Fruit fly (Drosophila melanogaster): ENCODE results near the gene CG31688.

Gene CG31688

dm6 chr2L:20416754-20417563, 9.0 kb upstream of the CG31688 start, which contains the start of the genes CG10949 and Arpc2 (continued):
- no peak for TF ChIP-seq D (optimal IDR thresholded peaks at IDR 0.05)
- TF ChIP-seq D (GFP tag; optimal IDR thresholded peaks at IDR 0.05) = no peak
- TF ChIP-seq CTCF (GFP tag; optimal IDR thresholded peaks at IDR 0.05) = no peak
- TF ChIP-seq cad (GFP tag; optimal IDR thresholded peaks at IDR 0.05) = no peak
- TF ChIP-seq Dp (GFP tag; optimal IDR thresholded peaks at IDR 0.05) = peak; percentile 69
- TF ChIP-seq Doc2 (GFP tag; IDR thresholded peaks at IDR 0.05) = no peak
- peak; percentile 61 for TF ChIP-seq CG14860 (GFP tag; IDR thresholded peaks at IDR 0.05; ENCODE audit: partially characterized antibody)
- peak; percentile 38 for TF ChIP-seq CG18619 (GFP tag; optimal IDR thresholded peaks at IDR 0.05)
- peak; percentile 74 for TF ChIP-seq Ets65A (GFP tag)
- TF ChIP-seq row (GFP tag; IDR thresholded peaks at IDR 0.05) = peak; percentile 86
- TF ChIP-seq CG10462 (GFP tag; optimal IDR thresholded peaks at IDR 0.05) = peak; percentile 17
- TF ChIP-seq yki (optimal IDR thresholded peaks at IDR 0.05) = no peak
- no peak for TF ChIP-seq BtbVII (GFP tag; optimal IDR thresholded peaks at IDR 0.05)
- TF ChIP-seq org-1 (GFP tag; optimal IDR thresholded peaks at IDR 0.05) = no peak
- TF ChIP-seq YL-1 (GFP tag; optimal IDR thresholded peaks at IDR 0.05) = peak; percentile 74
- no peak for TF ChIP-seq CG11723 (GFP tag; optimal IDR thresholded peaks at IDR 0.05)
- TF ChIP-seq crol (GFP tag; IDR thresholded peaks at IDR 0.05) = no peak
- TF ChIP-seq tap (tag; optimal IDR thresholded peaks at IDR 0.05) = peak; percentile 60
- TF ChIP-seq bowl (GFP tag; IDR thresholded peaks at IDR 0.05) = no peak
- no peak for TF ChIP-seq CG1603 (tag; optimal IDR thresholded peaks at IDR 0.05)
- TF ChIP-seq so (GFP tag; IDR thresholded peaks at IDR 0.05) = no peak
- TF ChIP-seq CG4360 (GFP tag; IDR thresholded peaks at IDR 0.05) = 0 out of 2 replicates have a peak, but pooled peaks have one; percentile 26
- peak; percentile 62 for TF ChIP-seq CG15696 (tag; optimal IDR thresholded peaks at IDR 0.05)
- TF ChIP-seq Rfx (GFP tag; IDR thresholded peaks at IDR 0.05) = peak; percentile 34; the same call in 1 of the 2 replicates
- TF ChIP-seq CG2678 (tag; optimal IDR thresholded peaks at IDR 0.05) = peak; percentile 74
- TF ChIP-seq lola (GFP tag; optimal IDR thresholded peaks at IDR 0.05) = peak in 1 of 3 experiments; percentile 59
- no peak for TF ChIP-seq klu (GFP tag; IDR thresholded peaks at IDR 0.05)
- TF ChIP-seq Vsx1 (GFP tag; optimal IDR thresholded peaks at IDR 0.05) = no peak
- no peak for TF ChIP-seq Poxn (GFP tag; IDR thresholded peaks at IDR 0.05)
- TF ChIP-seq CG11504 (tag; optimal IDR thresholded peaks at IDR 0.05) = no peak
- TF ChIP-seq CG42726 (GFP tag; IDR thresholded peaks at IDR 0.05; ENCODE audit: partially characterized antibody) = peak; percentile 73
- TF ChIP-seq CG9876 (GFP tag; optimal IDR thresholded peaks at IDR 0.05) = no peak
- TF ChIP-seq cas (GFP tag; IDR thresholded peaks at IDR 0.05) = no peak
- TF ChIP-seq zfh1 (GFP tag; IDR thresholded peaks at IDR 0.05) = no peak
- TF ChIP-seq Atf3 (GFP tag; optimal IDR thresholded peaks at IDR 0.05) = no peak
- TF ChIP-seq nerfin-2 (GFP tag; IDR thresholded peaks at IDR 0.05; ENCODE audit: partially characterized antibody) = peak; percentile 44; the same call in 1 of the 2 replicates
- no peak for TF ChIP-seq CG14014 (GFP tag; IDR thresholded peaks at IDR 0.05)
- TF ChIP-seq MBD-R2 (GFP tag; IDR thresholded peaks at IDR 0.05) = no peak; the same call in 1 of the 2 replicates
- no peak for TF ChIP-seq p53 (GFP tag; optimal IDR thresholded peaks at IDR 0.05)
- no peak for TF ChIP-seq peb (GFP tag; IDR thresholded peaks at IDR 0.05)
- TF ChIP-seq bbx (GFP tag; IDR thresholded peaks at IDR 0.05; ENCODE audit: partially characterized antibody) = peak; percentile 57; the same call in 1 of the 2 replicates
- TF ChIP-seq CG7987 (GFP tag; optimal IDR thresholded peaks at IDR 0.05) = no peak
- peak; percentile 65; the same call in 3 of the 4 replicates for TF ChIP-seq Dll (GFP tag; IDR thresholded peaks at IDR 0.05; ENCODE audit: partially characterized antibody)
- TF ChIP-seq tll (GFP tag; optimal IDR thresholded peaks at IDR 0.05) = no peak
- TF ChIP-seq dm (GFP tag; optimal IDR thresholded peaks at IDR 0.05) = peak; percentile 83
- peak; percentile 12 for TF ChIP-seq CG6254 (GFP tag; optimal IDR thresholded peaks at IDR 0.05)
- peak; percentile 25; the same call in 1 of the 2 replicates for TF ChIP-seq HLH3B (GFP tag; IDR thresholded peaks at IDR 0.05)
- peak; percentile 16 for TF ChIP-seq Ets97D (GFP tag; optimal IDR thresholded peaks at IDR 0.05)
- no peak for TF ChIP-seq grn (GFP tag; optimal IDR thresholded peaks at IDR 0.05)
- peak; percentile 48; the same call in 1 of the 2 replicates for TF ChIP-seq CG6689 (GFP tag; IDR thresholded peaks at IDR 0.05)
